Fruit fly (Drosophila melanogaster): ENCODE measurements around the gene OXA1L.

Gene OXA1L

DNA sequence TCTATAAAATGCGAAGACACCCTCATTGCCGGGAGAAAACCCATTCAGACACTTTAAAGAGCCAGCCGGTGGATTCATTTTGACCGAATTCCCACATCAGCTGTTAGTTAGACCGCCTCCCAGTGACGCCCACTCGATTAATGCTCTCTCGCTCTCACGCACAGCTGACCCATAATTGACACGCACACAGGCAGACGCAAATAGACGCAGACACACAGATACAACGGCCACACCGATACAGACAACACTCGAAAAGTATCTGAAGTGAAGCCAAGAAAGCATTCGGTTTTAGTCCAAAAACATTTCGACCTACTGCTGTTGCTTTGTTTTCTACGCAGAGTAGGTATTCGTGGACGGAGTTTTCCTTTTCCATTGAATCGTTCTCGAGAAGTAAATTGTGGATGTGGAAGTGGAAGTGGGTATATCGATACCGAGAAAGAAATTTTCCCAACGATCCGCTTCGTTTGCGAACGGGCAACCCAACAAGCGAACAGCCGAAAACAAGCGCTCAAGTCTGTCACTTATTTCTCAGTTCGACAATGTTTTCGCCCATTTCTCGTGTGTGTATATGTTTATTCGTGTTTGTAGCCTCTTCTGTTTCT is 26.1 kb downstream of the OXA1L start (continued):
- TF ChIP-seq psq (GFP tag; optimal IDR thresholded peaks at IDR 0.05) (peak; percentile 11), Nf-YC (tag; optimal IDR thresholded peaks at IDR 0.05) (peak; percentile 5), Lpt (GFP tag; optimal IDR thresholded peaks at IDR 0.05) (no peak), pros (GFP tag; optimal IDR thresholded peaks at IDR 0.05) (peak; percentile 62), CG15601 (tag; optimal IDR thresholded peaks at IDR 0.05) (no peak), chinmo (GFP tag; IDR thresholded peaks at IDR 0.05; ENCODE audit: partially characterized antibody) (peak; percentile 70; the same call in 1 of the 4 replicates), Elba2 (GFP tag; optimal IDR thresholded peaks at IDR 0.05) (no peak), CG14441 (GFP tag; IDR thresholded peaks at IDR 0.05) (peak; percentile 21; the same call in 1 of the 2 replicates), z (GFP tag; IDR thresholded peaks at IDR 0.05) (0 out of 3 replicates have a peak, but pooled peaks have one; percentile 46), CG10147 (GFP tag; optimal IDR thresholded peaks at IDR 0.05) (peak; percentile 21), CG8765 (GFP tag; IDR thresholded peaks at IDR 0.05) (no peak), CG8924 (tag; optimal IDR thresholded peaks at IDR 0.05) (peak; percentile 23), CG3281 (GFP tag; optimal IDR thresholded peaks at IDR 0.05) (peak; percentile 11), CG8290 (GFP tag; optimal IDR thresholded peaks at IDR 0.05) (peak; percentile 0), CG8290 (tag; optimal IDR thresholded peaks at IDR 0.05) (peak in 1 of 2 experiments; percentile 57), vfl (GFP tag; optimal IDR thresholded peaks at IDR 0.05) (peak; percentile 9), CG17829 (tag; optimal IDR thresholded peaks at IDR 0.05) (peak; percentile 36), sd (tag; optimal IDR thresholded peaks at IDR 0.05) (peak; percentile 74), CG5180 (GFP tag; optimal IDR thresholded peaks at IDR 0.05) (peak; percentile 49), Dll (GFP tag; IDR thresholded peaks at IDR 0.05; ENCODE audit: partially characterized antibody) (0 out of 4 replicates have a peak, but pooled peaks have one; percentile 25), nerfin-1 (tag; optimal IDR thresholded peaks at IDR 0.05) (peak; percentile 23), zf30C (GFP tag; optimal IDR thresholded peaks at IDR 0.05) (peak; percentile 0), CG2678 (tag; optimal IDR thresholded peaks at IDR 0.05) (peak; percentile 7), Xrp1 (GFP tag; IDR thresholded peaks at IDR 0.05) (0 out of 2 replicates have a peak, but pooled peaks have one; percentile 31), HmgD (GFP tag; optimal IDR thresholded peaks at IDR 0.05) (peak; percentile 23), kah (GFP tag; optimal IDR thresholded peaks at IDR 0.05) (peak; percentile 41), crol (GFP tag; IDR thresholded peaks at IDR 0.05) (peak; percentile 21; the same call in 1 of the 2 replicates), Ada2b (GFP tag; IDR thresholded peaks at IDR 0.05) (no peak), zen (tag; optimal IDR thresholded peaks at IDR 0.05) (peak; percentile 68), ems (GFP tag; optimal IDR thresholded peaks at IDR 0.05) (no peak), ERR (GFP tag; optimal IDR thresholded peaks at IDR 0.05) (peak; percentile 28), CG4707 (GFP tag; optimal IDR thresholded peaks at IDR 0.05) (no peak), tll (GFP tag; optimal IDR thresholded peaks at IDR 0.05) (peak in 1 of 2 experiments; percentile 5), stwl (tag; optimal IDR thresholded peaks at IDR 0.05) (no peak), sug (tag; optimal IDR thresholded peaks at IDR 0.05) (peak; percentile 46), tgo (GFP tag; IDR thresholded peaks at IDR 0.05) (0 out of 3 replicates have a peak, but pooled peaks have one; percentile 33), kni (GFP tag; optimal IDR thresholded peaks at IDR 0.05) (peak; percentile 81), CG17359 (tag; optimal IDR thresholded peaks at IDR 0.05) (no peak), gcm (GFP tag; optimal IDR thresholded peaks at IDR 0.05) (peak; percentile 35), sens (GFP tag) (peak; percentile 70), CG1529 (GFP tag; optimal IDR thresholded peaks at IDR 0.05) (no peak), Deaf1 (tag; optimal IDR thresholded peaks at IDR 0.05) (peak; percentile 78), hkb (optimal IDR thresholded peaks at IDR 0.05) (no peak), hkb (GFP tag; IDR thresholded peaks at IDR 0.05) (0 out of 2 replicates have a peak, but pooled peaks have one; percentile 7), trem (tag; optimal IDR thresholded peaks at IDR 0.05) (peak; percentile 2), so (GFP tag; IDR thresholded peaks at IDR 0.05) (0 out of 3 replicates have a peak, but pooled peaks have one; percentile 31), CG31224 (GFP tag; IDR thresholded peaks at IDR 0.05) (peak; percentile 43; the same call in 1 of the 2 replicates), Drgx (GFP tag; IDR thresholded peaks at IDR 0.05) (no peak), aop (GFP tag; IDR thresholded peaks at IDR 0.05) (no peak), CG1832 (GFP tag; optimal IDR thresholded peaks at IDR 0.05) (peak; percentile 37)
